Worm (Caenorhabditis elegans): Measurements from ENCODE around the gene B0281.4.

ce11 chrII:2273750-2274149 is 24.9 kb downstream of the B0281.4 start:
- TF ChIP-seq ztf-22 (GFP tag; optimal IDR thresholded peaks at IDR 0.05) (no peak), nhr-90 (tag; optimal IDR thresholded peaks at IDR 0.05) (no peak), lin-26 (GFP tag; IDR thresholded peaks at IDR 0.05) (no peak)

All from whole organism, young adult.